Fruit fly (Drosophila melanogaster): ENCODE measurements around the gene CG31697.

CG31697 gene

DNA sequence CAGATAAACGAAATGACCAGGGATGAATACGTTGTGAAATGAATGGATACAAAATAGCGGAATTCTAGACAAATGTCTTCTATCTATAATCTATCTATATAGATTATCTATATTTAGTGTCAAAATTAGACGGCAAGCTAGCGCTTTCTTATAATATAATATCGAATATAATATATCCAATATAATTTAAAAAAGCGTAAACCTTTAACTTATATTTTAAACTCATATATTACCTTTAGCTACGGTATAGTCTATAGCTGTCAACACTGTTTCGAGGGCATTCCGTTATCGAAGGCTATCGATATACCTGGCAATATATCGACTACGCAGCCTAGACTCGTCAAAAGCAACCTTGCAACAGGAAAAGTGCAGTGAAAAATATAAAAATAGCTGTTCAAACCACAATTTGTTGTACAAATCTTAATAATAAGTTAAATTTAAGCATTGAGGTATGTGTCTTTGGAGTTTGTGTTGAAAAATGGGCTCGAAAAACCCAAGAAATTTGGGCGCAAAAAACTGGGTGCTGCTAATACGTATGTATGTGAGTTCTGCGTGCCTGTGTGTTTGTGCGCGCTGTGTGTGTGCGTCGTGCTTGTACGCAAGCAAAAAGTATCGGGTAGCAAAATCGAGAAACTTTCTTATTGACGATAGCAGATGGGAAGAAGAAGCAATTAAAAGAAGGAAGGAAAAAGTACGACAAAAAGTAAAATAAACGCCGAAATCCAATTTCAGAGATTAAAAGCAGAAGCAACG lies 42.1 kb upstream of the CG31697 start, which contains the start of the genes swm and Ctu2 (continued):
- no peak for TF ChIP-seq Ets65A (GFP tag)
- TF ChIP-seq ranshi (GFP tag; IDR thresholded peaks at IDR 0.05) = peak; percentile 30; the same call in 1 of the 2 replicates
- TF ChIP-seq tin (GFP tag; optimal IDR thresholded peaks at IDR 0.05) = peak; percentile 61
- TF ChIP-seq sna (GFP tag; IDR thresholded peaks at IDR 0.05; ENCODE audit: partially characterized antibody) = peak; percentile 67; the same call in 1 of the 2 replicates
- TF ChIP-seq dmrt11E (tag; optimal IDR thresholded peaks at IDR 0.05) = peak; percentile 65
- TF ChIP-seq Sox102F (GFP tag; optimal IDR thresholded peaks at IDR 0.05) = no peak
- TF ChIP-seq da (GFP tag; optimal IDR thresholded peaks at IDR 0.05) = no peak
- TF ChIP-seq corto (GFP tag; optimal IDR thresholded peaks at IDR 0.05) = no peak
- no peak for TF ChIP-seq Lim3 (GFP tag; IDR thresholded peaks at IDR 0.05)
- TF ChIP-seq CG9876 (GFP tag; optimal IDR thresholded peaks at IDR 0.05) = no peak
- TF ChIP-seq maf-S (GFP tag; optimal IDR thresholded peaks at IDR 0.05) = no peak
- peak; percentile 54; the same call in 1 of the 2 replicates for TF ChIP-seq Ada2b (GFP tag; IDR thresholded peaks at IDR 0.05)
- TF ChIP-seq CG18011 (GFP tag; optimal IDR thresholded peaks at IDR 0.05) = peak; percentile 21
- TF ChIP-seq MTF-1 (GFP tag; optimal IDR thresholded peaks at IDR 0.05; ENCODE audit: borderline replicate concordance) = no peak
- no peak for TF ChIP-seq eyg (GFP tag; optimal IDR thresholded peaks at IDR 0.05)
- TF ChIP-seq CG5180 (GFP tag; optimal IDR thresholded peaks at IDR 0.05) = no peak
- peak; percentile 92 for TF ChIP-seq ftz-f1 (GFP tag; optimal IDR thresholded peaks at IDR 0.05)
- peak; percentile 74 for TF ChIP-seq trem (tag; optimal IDR thresholded peaks at IDR 0.05)
- peak; percentile 48 for TF ChIP-seq zen (tag; optimal IDR thresholded peaks at IDR 0.05)
- TF ChIP-seq Optix (GFP tag; IDR thresholded peaks at IDR 0.05) = no peak
- TF ChIP-seq CG15269 (tag; optimal IDR thresholded peaks at IDR 0.05) = peak; percentile 78
- peak; percentile 49 for TF ChIP-seq Nf-YB (GFP tag; optimal IDR thresholded peaks at IDR 0.05)
- TF ChIP-seq CG4282 (GFP tag; optimal IDR thresholded peaks at IDR 0.05) = no peak
- peak; percentile 71 for TF ChIP-seq CG9727 (GFP tag; optimal IDR thresholded peaks at IDR 0.05)
- no peak for TF ChIP-seq jing (GFP tag; optimal IDR thresholded peaks at IDR 0.05)
- peak; percentile 38 for TF ChIP-seq CG4820 (GFP tag; optimal IDR thresholded peaks at IDR 0.05)
- TF ChIP-seq CG8388 (GFP tag; optimal IDR thresholded peaks at IDR 0.05) = peak; percentile 69
- TF ChIP-seq Atf6 (GFP tag; IDR thresholded peaks at IDR 0.05) = no peak; the same call in 1 of the 2 replicates
- peak; percentile 74 for TF ChIP-seq Fer1 (GFP tag; optimal IDR thresholded peaks at IDR 0.05)
- 0 out of 2 replicates have a peak, but pooled peaks have one; percentile 27 for TF ChIP-seq H2.0 (GFP tag; IDR thresholded peaks at IDR 0.05)
- TF ChIP-seq tll (GFP tag; optimal IDR thresholded peaks at IDR 0.05) = no peak
- TF ChIP-seq CG4854 (GFP tag; optimal IDR thresholded peaks at IDR 0.05) = no peak
- TF ChIP-seq az2 (GFP tag; optimal IDR thresholded peaks at IDR 0.05) = peak; percentile 48
- TF ChIP-seq sd (tag; optimal IDR thresholded peaks at IDR 0.05) = peak; percentile 89
- no peak for TF ChIP-seq Trl (optimal IDR thresholded peaks at IDR 0.05)
- no peak for TF ChIP-seq Trl (GFP tag; optimal IDR thresholded peaks at IDR 0.05)
- 0 out of 3 replicates have a peak, but pooled peaks have one; percentile 36 for TF ChIP-seq CG7357 (GFP tag; IDR thresholded peaks at IDR 0.05)
- no peak for TF ChIP-seq CG6654 (GFP tag; optimal IDR thresholded peaks at IDR 0.05)
- TF ChIP-seq Atf3 (GFP tag; optimal IDR thresholded peaks at IDR 0.05) = no peak
- TF ChIP-seq CG17568 (GFP tag; optimal IDR thresholded peaks at IDR 0.05) = no peak
- TF ChIP-seq ase (GFP tag; IDR thresholded peaks at IDR 0.05) = no peak
- TF ChIP-seq CG7987 (GFP tag; optimal IDR thresholded peaks at IDR 0.05) = no peak
- no peak for TF ChIP-seq Six4 (GFP tag; optimal IDR thresholded peaks at IDR 0.05)
- TF ChIP-seq nom (GFP tag; optimal IDR thresholded peaks at IDR 0.05) = no peak
- no peak; the same call in 1 of the 2 replicates for TF ChIP-seq CG17328 (GFP tag; IDR thresholded peaks at IDR 0.05)
- peak; percentile 54 for TF ChIP-seq Chrac-16 (GFP tag; optimal IDR thresholded peaks at IDR 0.05)
- TF ChIP-seq CG6854 (GFP tag; optimal IDR thresholded peaks at IDR 0.05) = no peak
- TF ChIP-seq CG10565 (GFP tag; optimal IDR thresholded peaks at IDR 0.05) = no peak
- peak; percentile 30 for TF ChIP-seq CG15479 (GFP tag; optimal IDR thresholded peaks at IDR 0.05)

Measured in whole organism, embryonic.